Worm (Caenorhabditis elegans): ENCODE data around the gene usp-4.

ce11 chrIV:6762416-6762815 is 5.3 kb downstream of the usp-4 start, which contains the start of gene spd-3:
- TF ChIP-seq drap-1 (GFP tag; optimal IDR thresholded peaks at IDR 0.05) (no peak), snpc-4 (tag; optimal IDR thresholded peaks at IDR 0.05) (no peak), lsy-2 (tag; optimal IDR thresholded peaks at IDR 0.05) (no peak), nhr-28 (tag; optimal IDR thresholded peaks at IDR 0.05) (no peak), unc-62 (GFP tag; optimal IDR thresholded peaks at IDR 0.05) (no peak), sptf-1 (tag; optimal IDR thresholded peaks at IDR 0.05) (no peak), elt-1 (tag; optimal IDR thresholded peaks at IDR 0.05; ENCODE audit: borderline replicate concordance, insufficient read depth) (no peak)
